Fruit fly (Drosophila melanogaster): Measurements from ENCODE around the gene TyrRII.

- TF ChIP-seq psq (optimal IDR thresholded peaks at IDR 0.05) (no peak), Myc (optimal IDR thresholded peaks at IDR 0.05) (no peak), Sin3A (optimal IDR thresholded peaks at IDR 0.05) (no peak), insv (optimal IDR thresholded peaks at IDR 0.05) (no peak), ttk (optimal IDR thresholded peaks at IDR 0.05) (no peak)
These were observed 35.2 kb upstream of the TyrRII start for dm6 chr3R:17701131-17701593.

All from Kc167 (cell line).